Fruit fly (Drosophila melanogaster) whole organism, prepupa: ENCODE results near the gene CG11550.
A peak's percentile ranks its signal among the peaks of the same experiment; 100 is the strongest.

Experiments
- Eip93F ChIP-seq: fragments of 200-800 bp; sonication (Bioruptor generic); optimal IDR thresholded peaks from 2 replicates; lab custom pipeline; 2016; ENCODE audit warnings: missing biosample characterization, mild to moderate bottlenecking, missing genetic modification characterization
- Ets21C ChIP-seq: fragments of 200-800 bp; sonication (Bioruptor generic); optimal IDR thresholded peaks from 3 replicates; lab custom pipeline; 2016; ENCODE audit warnings: missing biosample characterization, missing genetic modification characterization
- dsx ChIP-seq: fragments of 200-800 bp; optimal IDR thresholded peaks from 3 replicates; lab custom pipeline; 2019; ENCODE audit warnings: missing biosample characterization, mild to moderate bottlenecking, missing genetic modification characterization, moderate library complexity; ENCODE audit not compliant: poor library complexity, severe bottlenecking
- fkh ChIP-seq: fragments of 200-800 bp; sonication (Bioruptor generic); optimal IDR thresholded peaks from 3 replicates; lab custom pipeline; 2017; ENCODE audit warnings: missing biosample characterization, mild to moderate bottlenecking, missing genetic modification characterization, moderate library complexity

DNA sequence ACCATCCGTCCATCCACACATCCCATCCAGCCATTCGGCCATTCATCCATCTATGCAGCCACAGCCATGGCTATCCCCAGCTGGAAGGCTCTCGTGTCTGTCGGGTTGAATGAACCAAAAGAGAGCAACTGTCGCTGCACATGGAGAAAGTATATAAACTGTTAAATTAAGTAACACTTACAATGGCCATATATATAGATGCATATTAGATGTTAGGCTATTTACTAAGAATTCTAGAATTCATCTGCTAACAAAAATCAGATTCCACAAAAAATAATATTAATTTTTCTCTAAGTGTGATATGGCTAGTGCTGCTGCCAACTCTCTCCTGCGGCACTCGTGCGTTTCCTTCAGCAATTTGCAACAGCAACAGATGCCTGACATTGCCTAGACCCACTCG, 20.5 kb upstream of the CG11550 start:
- TF ChIP-seq Eip93F (GFP tag; lab: Kevin White, UChicago), result no peak
- TF ChIP-seq fkh (GFP tag; lab: Kevin White, UChicago), result no peak
- no peak for TF ChIP-seq Ets21C (GFP tag; lab: Kevin White, UChicago)
- TF ChIP-seq dsx, result peak; percentile 49
